Fruit fly (Drosophila melanogaster) Kc167 (cell line): ENCODE measurements around the gene CRIF.

Source experiments
- Myc ChIP-seq: fragments of >200 bp; optimal IDR thresholded peaks from 2 replicates; lab custom pipeline; 2017; ENCODE audit warnings: missing external identifiers
- Sin3A ChIP-seq: fragments of >200 bp; optimal IDR thresholded peaks from 2 replicates; lab custom pipeline; 2018; ENCODE audit warnings: missing external identifiers
- h ChIP-seq: fragments of >200 bp; optimal IDR thresholded peaks from 3 replicates; lab custom pipeline; 2018; ENCODE audit warnings: missing external identifiers
- insv ChIP-seq: fragments of >200 bp; optimal IDR thresholded peaks from 3 replicates; lab custom pipeline; 2018; ENCODE audit warnings: missing external identifiers
- psq ChIP-seq: fragments of >200 bp; optimal IDR thresholded peaks from 2 replicates; lab custom pipeline; 2017; ENCODE audit warnings: missing external identifiers
- ttk ChIP-seq: sonication (Bioruptor generic); optimal IDR thresholded peaks from 2 replicates; lab custom pipeline; 2017; ENCODE audit warnings: missing external identifiers

Gene CRIF

DNA sequence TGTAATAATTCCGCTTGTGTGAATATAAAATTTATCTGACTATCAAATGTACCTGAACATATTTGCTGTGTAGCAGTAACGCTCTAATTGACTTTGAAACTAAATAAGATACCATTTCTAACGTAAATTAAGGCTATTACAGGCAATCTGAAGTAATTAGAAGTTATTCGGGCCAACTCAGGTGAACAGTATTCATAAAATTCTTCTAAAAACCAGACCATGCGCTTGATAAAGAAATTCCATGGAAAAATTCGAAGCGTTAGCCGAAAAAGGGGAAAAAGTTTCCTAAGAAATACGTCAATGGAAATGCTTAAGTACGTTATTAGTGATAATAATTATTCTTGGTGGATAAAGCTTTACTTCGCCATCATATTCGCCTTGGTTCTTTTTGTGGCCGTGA is 34.3 kb downstream of the CRIF start, which contains the start of gene ppk5:
Gene ppk5, plus strand, starts transcription at position 301 of the 400 bp plus-strand sequence.
- TF ChIP-seq ttk (lab: Kevin White, UChicago) (no peak), Sin3A (lab: Kevin White, UChicago) (no peak), insv (lab: Kevin White, UChicago) (no peak), Myc (lab: Kevin White, UChicago) (no peak), h (lab: Kevin White, UChicago) (no peak), psq (lab: Kevin White, UChicago) (no peak)

DNA sequence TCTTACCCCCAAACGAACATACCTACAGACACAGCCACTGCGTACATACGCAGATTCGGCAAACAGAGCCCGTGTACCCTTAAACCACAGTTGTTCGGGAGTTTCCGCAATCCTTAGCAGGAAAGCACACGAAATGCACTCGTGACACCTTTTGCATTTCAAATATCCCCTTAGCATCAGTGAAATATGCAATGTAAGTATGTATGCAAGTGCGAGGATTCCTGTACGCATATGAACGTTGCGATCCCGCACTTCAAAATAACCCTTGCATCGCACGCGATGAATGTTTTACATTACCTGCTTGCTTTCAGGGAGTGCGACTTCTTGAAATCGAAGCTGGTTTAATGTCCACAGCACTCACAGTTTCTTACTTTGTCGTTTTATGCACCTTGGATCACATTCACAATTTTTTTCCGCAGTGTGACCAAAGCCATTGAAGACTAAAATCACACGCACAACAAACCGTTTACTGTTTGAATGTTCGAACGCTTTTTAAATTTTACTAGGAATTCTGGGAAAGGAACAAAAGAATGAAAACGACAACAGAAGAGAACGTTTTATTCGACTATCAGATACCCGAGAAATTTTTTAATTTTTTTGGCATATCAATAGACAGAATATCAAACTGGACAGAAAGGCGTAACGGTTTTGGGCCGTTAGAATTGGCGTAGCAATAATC is 35.3 kb downstream of the CRIF start, which contains the start of gene Mkrn1:
Gene Mkrn1, minus strand, starts transcription at position 444 of the 679 bp plus-strand sequence.
- TF ChIP-seq Sin3A (lab: Kevin White, UChicago) (no peak), Myc (lab: Kevin White, UChicago) (no peak), insv (lab: Kevin White, UChicago) (no peak), ttk (lab: Kevin White, UChicago) (no peak), h (lab: Kevin White, UChicago) (no peak), psq (lab: Kevin White, UChicago) (no peak)

dm6 chr3L:21529108-21529507 is 39.6 kb downstream of the CRIF start, which contains the start of gene Arv1:
Arv1 (minus strand) TSS chr3L:21529333.
- TF ChIP-seq h (lab: Kevin White, UChicago) (no peak), ttk (lab: Kevin White, UChicago) (no peak), insv (lab: Kevin White, UChicago) (no peak), Sin3A (lab: Kevin White, UChicago) (no peak)

DNA sequence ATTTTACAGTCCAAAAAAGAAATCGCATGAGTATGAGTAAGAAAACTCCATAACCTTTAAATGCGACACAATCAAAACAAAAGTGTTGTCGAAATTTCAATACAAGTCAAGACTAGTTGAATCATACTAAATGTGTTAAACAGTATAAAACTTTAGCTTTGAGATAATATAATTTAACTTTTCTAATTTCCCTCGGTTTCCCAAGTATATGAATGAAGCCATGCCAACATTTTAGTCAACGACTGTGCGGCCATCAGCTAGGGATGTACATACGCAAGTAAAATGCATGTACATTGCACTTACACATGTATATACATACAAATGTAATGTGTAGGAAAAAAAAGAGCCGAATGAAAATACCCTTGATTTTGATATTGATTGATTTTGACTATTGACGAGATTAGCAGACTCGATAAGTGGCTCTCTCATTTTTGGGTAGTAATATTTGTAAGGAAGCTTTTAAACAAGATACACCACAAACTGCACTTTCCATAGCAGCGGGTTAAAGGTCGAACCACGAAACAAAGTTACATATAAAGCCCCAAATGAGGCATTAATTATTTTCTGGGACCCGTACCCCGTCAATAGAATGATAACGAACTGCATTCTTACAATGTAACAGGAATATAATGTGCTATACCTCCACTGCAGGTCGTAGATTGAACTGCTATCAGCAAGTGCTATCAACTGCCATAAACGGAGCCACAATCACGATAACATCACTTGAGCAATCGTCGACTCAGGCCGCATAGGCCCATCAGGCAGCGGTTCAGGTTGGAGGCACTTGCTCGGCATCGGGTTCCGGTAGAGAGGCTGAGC is 44.4 kb downstream of the CRIF start:
- TF ChIP-seq psq (lab: Kevin White, UChicago) (no peak), h (lab: Kevin White, UChicago) (no peak), ttk (lab: Kevin White, UChicago) (no peak), Sin3A (lab: Kevin White, UChicago) (no peak), Myc (lab: Kevin White, UChicago) (no peak), insv (lab: Kevin White, UChicago) (no peak)

- TF ChIP-seq insv (lab: Kevin White, UChicago): no peak
- TF ChIP-seq Myc (lab: Kevin White, UChicago): no peak
- no peak for TF ChIP-seq psq (lab: Kevin White, UChicago)
These were observed 45.5 kb downstream of the CRIF start, which contains the start of gene CG7611 for dm6 chr3L:21523059-21523836. CG7611 (plus strand) TSS chr3L:21523186.

- TF ChIP-seq insv (lab: Kevin White, UChicago) (no peak), Myc (lab: Kevin White, UChicago) (no peak), Sin3A (lab: Kevin White, UChicago) (no peak), h (lab: Kevin White, UChicago) (no peak), ttk (lab: Kevin White, UChicago) (no peak), psq (lab: Kevin White, UChicago) (no peak)
These were observed 50.4 kb downstream of the CRIF start for dm6 chr3L:21518345-21518744.
